Worm (Caenorhabditis elegans) whole organism, early embryonic: Measurements from ENCODE around the gene pals-32.

Experiments used
- F13C5.2 ChIP-seq: sonication (generic microtip); optimal IDR thresholded peaks from 2 replicates; lab custom pipeline; 2017; ENCODE audit warnings: mild to moderate bottlenecking, missing genetic modification characterization, inconsistent platforms, missing compliant biosample characterization
- ama-1 ChIP-seq: fragments of 150-350 bp; optimal IDR thresholded peaks from 2 replicates; lab custom pipeline; 2014
- hmbx-1 ChIP-seq: sonication (generic microtip); optimal IDR thresholded peaks from 2 replicates; lab custom pipeline; 2016; ENCODE audit warnings: mild to moderate bottlenecking, missing genetic modification characterization, missing compliant biosample characterization
- hnd-1 ChIP-seq: sonication (generic microtip); optimal IDR thresholded peaks from 2 replicates; lab custom pipeline; 2016; ENCODE audit warnings: missing genetic modification characterization, missing compliant biosample characterization

DNA sequence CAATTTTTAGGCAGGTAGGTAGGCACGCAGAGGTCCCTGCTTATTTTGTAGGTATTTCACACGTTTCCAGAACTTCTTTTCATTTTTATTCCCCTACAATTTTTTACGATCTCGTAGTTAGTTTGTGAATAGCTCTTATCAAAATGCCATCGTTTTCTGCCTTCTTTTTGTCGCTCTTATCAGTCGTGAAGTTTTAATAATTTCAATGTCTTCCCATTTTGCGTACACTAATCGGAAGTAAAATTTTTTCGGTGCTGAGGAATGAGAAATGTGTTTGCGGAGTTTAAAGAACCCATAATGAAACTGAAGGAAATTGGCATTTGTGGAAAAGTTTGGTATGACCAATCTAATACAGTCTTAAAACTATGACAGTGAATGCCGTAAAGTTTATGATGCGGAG, 16.1 kb upstream of the pals-32 start:
- TF ChIP-seq F13C5.2 (no peak), ama-1 (lab: Kevin White, UChicago) (no peak), hmbx-1 (tag; lab: Kevin White, UChicago) (no peak), hnd-1 (tag; lab: Kevin White, UChicago) (no peak)
